Worm (Caenorhabditis elegans) whole organism, L3 larva: ENCODE results near the gene C06G3.3.

ENCODE experiments used
- ama-1 ChIP-seq: fragments of 150-350 bp; optimal IDR thresholded peaks from 2 replicates; lab custom pipeline; 2018
- ceh-82 ChIP-seq: fragments of 150-350 bp; optimal IDR thresholded peaks from 2 replicates; lab custom pipeline; 2014; ENCODE audit warnings: missing biosample characterization, missing genetic modification characterization
- fkh-10 ChIP-seq: sonication (generic microtip); optimal IDR thresholded peaks from 2 replicates; lab custom pipeline; 2017; ENCODE audit warnings: missing biosample characterization, missing genetic modification reagents, missing genetic modification characterization
- fos-1 ChIP-seq: fragments of 150-350 bp; optimal IDR thresholded peaks from 2 replicates; lab custom pipeline; 2014; ENCODE audit warnings: missing biosample characterization, missing genetic modification characterization
- lin-15B ChIP-seq: fragments of 150-350 bp; optimal IDR thresholded peaks from 2 replicates; lab custom pipeline; 2014; ENCODE audit warnings: missing biosample characterization, missing genetic modification characterization
- mdl-1 ChIP-seq: fragments of 150-350 bp; optimal IDR thresholded peaks from 2 replicates; lab custom pipeline; 2014; ENCODE audit warnings: missing biosample characterization, missing genetic modification characterization
- mml-1 ChIP-seq: fragments of 150-350 bp; sonication (generic microtip); optimal IDR thresholded peaks from 3 replicates; lab custom pipeline; 2014; ENCODE audit warnings: missing biosample characterization, missing genetic modification characterization
- nhr-237 ChIP-seq: fragments of 150-350 bp; optimal IDR thresholded peaks from 2 replicates; lab custom pipeline; 2014; ENCODE audit warnings: missing biosample characterization, missing genetic modification characterization
- pha-4 ChIP-seq: fragments of 150-350 bp; optimal IDR thresholded peaks from 2 replicates; lab custom pipeline; 2014; ENCODE audit warnings: missing biosample characterization, missing genetic modification reagents, missing genetic modification characterization
- skn-1 ChIP-seq: fragments of 150-350 bp; optimal IDR thresholded peaks from 2 replicates; lab custom pipeline; 2014; ENCODE audit warnings: missing biosample characterization, missing genetic modification characterization
- unc-62 ChIP-seq: fragments of 150-350 bp; sonication (generic microtip); optimal IDR thresholded peaks from 4 replicates; lab custom pipeline; 2014; ENCODE audit warnings: missing biosample characterization, missing genetic modification reagents, missing genetic modification characterization

- TF ChIP-seq mml-1 (tag; lab: Kevin White, UChicago) (no peak), ceh-82 (tag; lab: Kevin White, UChicago) (no peak), unc-62 (GFP tag; lab: Kevin White, UChicago) (no peak), ama-1 (lab: Kevin White, UChicago) (no peak), nhr-237 (tag; lab: Kevin White, UChicago) (no peak), pha-4 (tag; lab: Kevin White, UChicago) (no peak), fkh-10 (GFP tag; lab: Kevin White, UChicago) (no peak), mdl-1 (tag; lab: Kevin White, UChicago) (no peak), skn-1 (tag; lab: Kevin White, UChicago) (no peak), fos-1 (tag; lab: Kevin White, UChicago) (no peak), lin-15B (no peak)
Observed at ce11 chrIV:7024829-7025228, 11.1 kb upstream of the C06G3.3 start.
